Fruit fly (Drosophila melanogaster) whole organism, embryonic: ENCODE measurements around the gene CG7650.

ENCODE experiments used
- ATbp ChIP-seq: fragments of 200-800 bp; sonication (Bioruptor generic); optimal IDR thresholded peaks from 2 replicates; lab custom pipeline; 2017; ENCODE audit warnings: missing biosample characterization, mild to moderate bottlenecking, missing genetic modification characterization, missing genetic modification reagents
- Adf1 ChIP-seq: fragments of 200-800 bp; sonication (Bioruptor generic); IDR thresholded peaks from 2 replicates; pipeline ENCODE4 v1.3.6; 2022; ENCODE audit warnings: missing biosample characterization, missing genetic modification characterization
- Atf3 ChIP-seq: fragments of 200-800 bp; sonication (Bioruptor generic); optimal IDR thresholded peaks from 3 replicates; lab custom pipeline; 2016; ENCODE audit warnings: missing biosample characterization, missing genetic modification characterization
- BEAF-32 ChIP-seq: fragments of 200-800 bp; sonication (Bioruptor generic); optimal IDR thresholded peaks from 3 replicates; lab custom pipeline; 2017; ENCODE audit warnings: missing biosample characterization, missing genetic modification characterization, mild to moderate bottlenecking, moderate library complexity, missing genetic modification reagents
- Bgb ChIP-seq: fragments of 200-800 bp; sonication (Bioruptor generic); IDR thresholded peaks from 2 replicates; pipeline ENCODE4 v1.3.6; 2022; ENCODE audit warnings: missing biosample characterization, missing genetic modification characterization; ENCODE audit not compliant: partially characterized antibody
- Bteb2 ChIP-seq: fragments of 200-800 bp; sonication (Bioruptor generic); optimal IDR thresholded peaks from 2 replicates; lab custom pipeline; 2016; ENCODE audit warnings: missing biosample characterization, missing genetic modification characterization
- CG10366 ChIP-seq: fragments of 200-800 bp; sonication (Bioruptor generic); IDR thresholded peaks from 2 replicates; pipeline ENCODE4 v1.3.6; 2022; ENCODE audit warnings: missing biosample characterization, missing genetic modification characterization
- CG11247 ChIP-seq: fragments of 200-800 bp; sonication (Bioruptor generic); IDR thresholded peaks from 2 replicates; pipeline ENCODE4 v1.3.6; 2022; ENCODE audit warnings: missing biosample characterization, missing genetic modification characterization
- CG12155 ChIP-seq: fragments of 200-800 bp; sonication (Bioruptor generic); optimal IDR thresholded peaks from 3 replicates; lab custom pipeline; 2016; ENCODE audit warnings: missing biosample characterization, missing genetic modification characterization
- CG12236 ChIP-seq: fragments of 200-800 bp; sonication (Bioruptor generic); optimal IDR thresholded peaks from 2 replicates; lab custom pipeline; 2016; ENCODE audit warnings: missing biosample characterization, missing genetic modification characterization
- CG17568 ChIP-seq: fragments of 200-800 bp; sonication (Bioruptor generic); optimal IDR thresholded peaks from 2 replicates; lab custom pipeline; 2018; ENCODE audit warnings: missing biosample characterization, mild to moderate bottlenecking, missing genetic modification characterization, moderate library complexity
- CG1832 ChIP-seq: fragments of 200-800 bp; sonication (Bioruptor generic); optimal IDR thresholded peaks from 2 replicates; lab custom pipeline; 2017; ENCODE audit warnings: missing biosample characterization, mild to moderate bottlenecking, missing genetic modification characterization, inconsistent platforms
- CG2129 ChIP-seq: fragments of 200-800 bp; sonication (Bioruptor generic); IDR thresholded peaks from 2 replicates; pipeline ENCODE4 v1.3.6; 2022; ENCODE audit warnings: missing biosample characterization, missing genetic modification characterization; ENCODE audit not compliant: partially characterized antibody
- CG2889 ChIP-seq: fragments of 200-800 bp; sonication (Bioruptor generic); IDR thresholded peaks from 3 replicates; pipeline ENCODE4 v1.3.6; 2022; ENCODE audit warnings: missing biosample characterization, missing genetic modification characterization
- CG3281 ChIP-seq: fragments of 200-800 bp; sonication (Bioruptor generic); optimal IDR thresholded peaks from 3 replicates; lab custom pipeline; 2017; ENCODE audit warnings: missing biosample characterization, mild to moderate bottlenecking, missing genetic modification characterization
- CG34422 ChIP-seq: fragments of 200-800 bp; sonication (Bioruptor generic); IDR thresholded peaks from 3 replicates; pipeline ENCODE4 v1.3.6; 2022; ENCODE audit warnings: missing biosample characterization, missing genetic modification characterization
- CG3995 ChIP-seq: fragments of 200-800 bp; sonication (Bioruptor generic); optimal IDR thresholded peaks from 3 replicates; lab custom pipeline; 2016; ENCODE audit warnings: missing biosample characterization, missing genetic modification characterization
- CG8290 ChIP-seq, 3 experiments: fragments of 200-800 bp; sonication (Bioruptor generic); optimal IDR thresholded peaks; 2 replicates each; lab custom pipeline; 2016 to 2019; ENCODE audit warnings: missing biosample characterization in 3 of 3, missing genetic modification characterization in 3 of 3, mild to moderate bottlenecking in 2 of 3, moderate library complexity in 1 of 3
- CHES-1-like ChIP-seq: fragments of 200-800 bp; sonication (Bioruptor generic); optimal IDR thresholded peaks from 2 replicates; lab custom pipeline; 2016; ENCODE audit warnings: missing biosample characterization, missing genetic modification characterization
- D19A ChIP-seq: fragments of 200-800 bp; optimal IDR thresholded peaks from 3 replicates; lab custom pipeline; 2019; ENCODE audit warnings: missing biosample characterization, mild to moderate bottlenecking, missing genetic modification characterization, moderate library complexity
- GATAe ChIP-seq: fragments of 200-800 bp; sonication (Bioruptor generic); conservative IDR thresholded peaks from 2 replicates; pipeline ENCODE4 v1.3.6; 2022; ENCODE audit warnings: missing biosample characterization, missing genetic modification characterization
- HLH4C ChIP-seq: fragments of 200-800 bp; sonication (Bioruptor generic); IDR thresholded peaks from 3 replicates; pipeline ENCODE4 v1.3.6; 2022; ENCODE audit warnings: missing biosample characterization, missing genetic modification characterization; ENCODE audit not compliant: partially characterized antibody
- HmgZ ChIP-seq: fragments of 200-800 bp; sonication (Bioruptor generic); optimal IDR thresholded peaks from 2 replicates; lab custom pipeline; 2018; ENCODE audit warnings: missing biosample characterization, mild to moderate bottlenecking, missing genetic modification characterization
- Lim3 ChIP-seq: fragments of 200-800 bp; sonication (Bioruptor generic); IDR thresholded peaks from 2 replicates; pipeline ENCODE4 v1.3.6; 2022; ENCODE audit warnings: missing biosample characterization, missing genetic modification characterization
- Max ChIP-seq: fragments of 200-800 bp; sonication (Bioruptor generic); optimal IDR thresholded peaks from 2 replicates; lab custom pipeline; 2016; ENCODE audit warnings: missing biosample characterization, mild to moderate bottlenecking, missing genetic modification characterization
- NK7.1 ChIP-seq: fragments of 200-800 bp; sonication (Bioruptor generic); optimal IDR thresholded peaks from 3 replicates; lab custom pipeline; 2016; ENCODE audit warnings: missing biosample characterization, missing genetic modification characterization
- Six4 ChIP-seq: fragments of 200-800 bp; sonication (Bioruptor generic); optimal IDR thresholded peaks from 2 replicates; lab custom pipeline; 2016; ENCODE audit warnings: missing biosample characterization, missing genetic modification characterization
- Sox102F ChIP-seq: fragments of 200-800 bp; sonication (Bioruptor generic); optimal IDR thresholded peaks from 2 replicates; lab custom pipeline; 2018; ENCODE audit warnings: missing biosample characterization, mild to moderate bottlenecking, missing genetic modification characterization, moderate library complexity
- Stat92E ChIP-seq, 3 experiments: fragments of >200 bp in 2 of 3; fragments of 200-800 bp in 1 of 3; sonication (Bioruptor generic) in 1 of 3; optimal IDR thresholded peaks; 2 replicates each; lab custom pipeline; 2017 to 2019; ENCODE audit warnings: missing biosample characterization in 3 of 3, missing genetic modification characterization in 3 of 3, mild to moderate bottlenecking in 1 of 3, moderate library complexity in 1 of 3
- Xbp1 ChIP-seq: fragments of 200-800 bp; sonication (Bioruptor generic); optimal IDR thresholded peaks from 3 replicates; lab custom pipeline; 2016; ENCODE audit warnings: missing biosample characterization, mild to moderate bottlenecking, missing genetic modification characterization
- ac ChIP-seq: fragments of 200-800 bp; sonication (Bioruptor generic); optimal IDR thresholded peaks from 3 replicates; lab custom pipeline; 2017; ENCODE audit warnings: missing biosample characterization, mild to moderate bottlenecking, missing genetic modification characterization
- ase ChIP-seq: fragments of 200-800 bp; sonication (Bioruptor generic); IDR thresholded peaks from 3 replicates; pipeline ENCODE4 v1.3.6; 2022; ENCODE audit warnings: missing biosample characterization, missing genetic modification characterization
- br ChIP-seq: fragments of >200 bp; optimal IDR thresholded peaks from 2 replicates; lab custom pipeline; 2017
- cad ChIP-seq: fragments of >200 bp; optimal IDR thresholded peaks from 2 replicates; lab custom pipeline; 2017; ENCODE audit warnings: missing biosample characterization, missing genetic modification characterization
- caup ChIP-seq: fragments of 200-800 bp; sonication (Bioruptor generic); optimal IDR thresholded peaks from 3 replicates; lab custom pipeline; 2017; ENCODE audit warnings: missing biosample characterization, mild to moderate bottlenecking, missing genetic modification characterization, moderate library complexity; ENCODE audit not compliant: severe bottlenecking
- crol ChIP-seq: fragments of 200-800 bp; sonication (Bioruptor generic); IDR thresholded peaks from 2 replicates; pipeline ENCODE4 v1.3.6; 2022; ENCODE audit warnings: missing biosample characterization, missing genetic modification characterization
- ewg ChIP-seq: fragments of 200-800 bp; sonication (Bioruptor generic); optimal IDR thresholded peaks from 3 replicates; lab custom pipeline; 2017; ENCODE audit warnings: mild to moderate bottlenecking, missing biosample characterization, missing genetic modification reagents, missing genetic modification characterization
- fd64A ChIP-seq: fragments of 200-800 bp; sonication (Bioruptor generic); optimal IDR thresholded peaks from 3 replicates; lab custom pipeline; 2018; ENCODE audit warnings: missing biosample characterization, mild to moderate bottlenecking, missing genetic modification characterization
- gem ChIP-seq: fragments of 200-800 bp; sonication (Bioruptor generic); optimal IDR thresholded peaks from 2 replicates; lab custom pipeline; 2019; ENCODE audit warnings: missing biosample characterization, mild to moderate bottlenecking, missing genetic modification characterization, moderate library complexity
- h ChIP-seq: fragments of >200 bp; optimal IDR thresholded peaks from 2 replicates; lab custom pipeline; 2017
- ken ChIP-seq: fragments of 200-800 bp; sonication (Bioruptor generic); IDR thresholded peaks from 3 replicates; pipeline ENCODE4 v1.3.6; 2022; ENCODE audit warnings: missing biosample characterization, missing genetic modification characterization
- lbe ChIP-seq: fragments of 200-800 bp; sonication (Bioruptor generic); optimal IDR thresholded peaks from 2 replicates; lab custom pipeline; 2016; ENCODE audit warnings: missing biosample characterization, mild to moderate bottlenecking, missing genetic modification characterization
- mld ChIP-seq: fragments of 200-800 bp; sonication (Bioruptor generic); IDR thresholded peaks from 3 replicates; pipeline ENCODE4 v1.3.6; 2022; ENCODE audit warnings: missing biosample characterization, missing genetic modification characterization; ENCODE audit not compliant: partially characterized antibody
- otp ChIP-seq: fragments of 200-800 bp; sonication (Bioruptor generic); IDR thresholded peaks from 3 replicates; pipeline ENCODE4, ENCODE4 v1.3.6; 2022; ENCODE audit warnings: missing biosample characterization, missing genetic modification characterization
- pb ChIP-seq: fragments of 200-800 bp; sonication (Bioruptor generic); optimal IDR thresholded peaks from 3 replicates; lab custom pipeline; 2016; ENCODE audit warnings: missing biosample characterization, missing genetic modification characterization
- pita ChIP-seq: fragments of 200-800 bp; sonication (Bioruptor generic); optimal IDR thresholded peaks from 2 replicates; lab custom pipeline; 2017; ENCODE audit warnings: missing biosample characterization, mild to moderate bottlenecking, missing genetic modification characterization
- pros ChIP-seq: fragments of 200-800 bp; sonication (Bioruptor generic); optimal IDR thresholded peaks from 3 replicates; lab custom pipeline; 2019; ENCODE audit warnings: missing biosample characterization, mild to moderate bottlenecking, missing genetic modification characterization, moderate library complexity
- psq ChIP-seq: fragments of 200-800 bp; sonication (Bioruptor generic); optimal IDR thresholded peaks from 2 replicates; lab custom pipeline; 2017; ENCODE audit warnings: missing biosample characterization, missing genetic modification characterization
- repo ChIP-seq: fragments of 200-800 bp; sonication (Bioruptor generic); optimal IDR thresholded peaks from 2 replicates; lab custom pipeline; 2016; ENCODE audit warnings: missing biosample characterization, missing genetic modification characterization
- sisA ChIP-seq: fragments of 200-800 bp; sonication (Bioruptor generic); IDR thresholded peaks from 2 replicates; pipeline ENCODE4 v1.3.6; 2022; ENCODE audit warnings: missing biosample characterization, missing genetic modification characterization
- z ChIP-seq: fragments of 200-800 bp; sonication (Bioruptor generic); IDR thresholded peaks from 3 replicates; pipeline ENCODE4 v1.3.6; 2022; ENCODE audit warnings: missing biosample characterization, missing genetic modification characterization
- zfh1 ChIP-seq: fragments of 200-800 bp; sonication (Bioruptor generic); IDR thresholded peaks from 3 replicates; pipeline ENCODE4 v1.3.6; 2022; ENCODE audit warnings: missing biosample characterization, missing genetic modification characterization

The CG7650 gene

DNA sequence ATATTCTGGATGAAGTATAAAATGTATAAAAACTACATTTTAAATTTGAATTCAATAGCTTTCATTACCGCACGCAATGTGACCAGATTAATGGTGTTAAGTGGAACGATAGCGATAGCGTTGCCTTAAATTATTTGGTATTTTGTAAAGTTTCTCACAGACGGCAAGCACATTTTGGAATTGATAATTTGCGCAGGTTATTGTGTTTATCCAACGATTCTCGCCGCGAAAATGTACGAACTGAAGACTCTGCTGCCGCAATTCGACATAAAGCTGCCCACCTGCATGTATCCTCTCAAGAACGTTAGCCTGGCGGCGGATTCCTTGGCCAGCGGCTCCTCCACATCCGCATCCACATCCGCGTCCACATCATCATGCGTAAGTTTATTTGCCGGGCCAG lies 26.7 kb downstream of the CG7650 start, which contains the start of gene AIMP2 (continued):
- TF ChIP-seq h (lab: Kevin White, UChicago) (no peak), Lim3 (GFP tag; lab: Robert Waterston, UW) (no peak), CG11247 (GFP tag; lab: Robert Waterston, UW) (no peak), Bgb (GFP tag; lab: Robert Waterston, UW) (peak; percentile 35), Adf1 (no peak), CG17568 (no peak), Sox102F (GFP tag; lab: Kevin White, UChicago) (no peak), Stat92E (GFP tag; optimal IDR thresholded peaks at IDR 0.05; lab: Kevin White, UChicago) (no peak), CG12236 (no peak), pros (GFP tag; lab: Kevin White, UChicago) (no peak), BEAF-32 (GFP tag; lab: Kevin White, UChicago) (peak; percentile 44), CG2889 (GFP tag; lab: Robert Waterston, UW) (no peak), fd64A (no peak), crol (GFP tag; lab: Robert Waterston, UW) (no peak), CG8290 (GFP tag; optimal IDR thresholded peaks at IDR 0.05; lab: Kevin White, UChicago) (no peak), CG8290 (tag; optimal IDR thresholded peaks at IDR 0.05; lab: Kevin White, UChicago) (no peak), CHES-1-like (no peak), CG1832 (GFP tag; lab: Kevin White, UChicago) (no peak), HLH4C (GFP tag; lab: Robert Waterston, UW) (peak; percentile 46; the same call in 1 of the 3 replicates), z (GFP tag; lab: Robert Waterston, UW) (no peak), ken (GFP tag; lab: Robert Waterston, UW) (no peak), Atf3 (GFP tag; lab: Kevin White, UChicago) (no peak), zfh1 (GFP tag; lab: Robert Waterston, UW) (no peak), mld (GFP tag; lab: Robert Waterston, UW) (no peak), CG3281 (GFP tag; lab: Kevin White, UChicago) (no peak), Xbp1 (GFP tag; lab: Kevin White, UChicago) (no peak), otp (no peak), psq (GFP tag; lab: Kevin White, UChicago) (no peak), NK7.1 (GFP tag; lab: Kevin White, UChicago) (no peak), cad (GFP tag; lab: Kevin White, UChicago) (no peak), pita (GFP tag; lab: Kevin White, UChicago) (no peak), gem (no peak), sisA (no peak), ATbp (GFP tag; lab: Kevin White, UChicago) (no peak), caup (GFP tag; lab: Kevin White, UChicago) (no peak), HmgZ (tag; lab: Kevin White, UChicago) (no peak), pb (GFP tag; lab: Kevin White, UChicago) (no peak), ac (GFP tag; lab: Kevin White, UChicago) (no peak), repo (no peak), CG2129 (GFP tag; lab: Robert Waterston, UW) (no peak), CG12155 (GFP tag; lab: Kevin White, UChicago) (no peak), ase (GFP tag; lab: Robert Waterston, UW) (no peak), lbe (GFP tag; lab: Kevin White, UChicago) (no peak), CG3995 (GFP tag; lab: Kevin White, UChicago) (no peak), GATAe (no peak), Bteb2 (GFP tag; lab: Kevin White, UChicago) (no peak), CG34422 (GFP tag; lab: Robert Waterston, UW) (peak; percentile 12; the same call in 1 of the 3 replicates), Max (GFP tag; lab: Kevin White, UChicago) (no peak), Six4 (no peak), br (lab: Kevin White, UChicago) (no peak), CG10366 (GFP tag; lab: Robert Waterston, UW) (no peak), D19A (tag; lab: Kevin White, UChicago) (no peak), ewg (GFP tag; lab: Kevin White, UChicago) (no peak)
